Worm (Caenorhabditis elegans): ENCODE results near the gene glb-25.

- no peak for TF ChIP-seq ama-1 (optimal IDR thresholded peaks at IDR 0.05)
- no peak for TF ChIP-seq ama-1 (GFP tag; optimal IDR thresholded peaks at IDR 0.05)
- TF ChIP-seq F52B5.7 (tag; optimal IDR thresholded peaks at IDR 0.05): no peak
- no peak for TF ChIP-seq tbp1 (GFP tag; optimal IDR thresholded peaks at IDR 0.05)
Observed at ce11 chrV:1908542-1908941, 29.5 kb upstream of the glb-25 start, which contains the start of gene srp-3.
